Fruit fly (Drosophila melanogaster): ENCODE measurements around the gene CG42238.

The CG42238 gene

DNA sequence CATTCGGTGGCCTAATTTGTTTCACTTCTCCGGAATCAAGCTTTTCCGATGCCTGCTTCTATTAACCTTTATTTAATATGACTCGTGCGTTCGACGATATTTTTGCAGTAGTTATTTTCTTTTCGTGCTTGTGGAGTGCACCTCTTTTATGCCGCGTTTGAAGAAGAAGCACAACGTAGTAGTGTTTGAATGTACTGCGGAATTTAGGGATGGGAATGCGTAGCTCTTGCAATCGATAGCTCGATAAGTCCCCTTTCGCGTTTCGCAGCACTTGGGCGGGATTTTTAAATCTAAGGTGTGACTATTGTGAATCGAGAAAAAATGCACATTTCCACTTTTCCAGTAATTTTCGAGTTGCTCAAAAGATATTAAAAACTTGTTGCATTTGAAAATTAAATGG, 133.2 kb downstream of the CG42238 start, which contains the start of the genes CG43739 and sky (continued):
- TF ChIP-seq pzg (GFP tag; optimal IDR thresholded peaks at IDR 0.05), result peak; percentile 88
- peak; percentile 24 for TF ChIP-seq CG12391 (tag; optimal IDR thresholded peaks at IDR 0.05)
- TF ChIP-seq Chrac-16 (GFP tag; optimal IDR thresholded peaks at IDR 0.05), result peak; percentile 16
- TF ChIP-seq CG11093 (GFP tag; IDR thresholded peaks at IDR 0.05), result no peak
- TF ChIP-seq Lpt (GFP tag; optimal IDR thresholded peaks at IDR 0.05), result no peak
- TF ChIP-seq vnd (GFP tag; IDR thresholded peaks at IDR 0.05; ENCODE audit: partially characterized antibody), result peak; percentile 80
- no peak for TF ChIP-seq ken (GFP tag; IDR thresholded peaks at IDR 0.05)
- TF ChIP-seq run (tag; optimal IDR thresholded peaks at IDR 0.05), result no peak
- no peak for TF ChIP-seq CG3163 (GFP tag; optimal IDR thresholded peaks at IDR 0.05)
- TF ChIP-seq NfI (GFP tag; optimal IDR thresholded peaks at IDR 0.05), result no peak
- TF ChIP-seq tap (tag; optimal IDR thresholded peaks at IDR 0.05), result no peak
- TF ChIP-seq nerfin-2 (GFP tag; IDR thresholded peaks at IDR 0.05; ENCODE audit: partially characterized antibody), result peak; percentile 72
- TF ChIP-seq Gsc (GFP tag; IDR thresholded peaks at IDR 0.05), result no peak
- TF ChIP-seq twi (tag; optimal IDR thresholded peaks at IDR 0.05), result no peak
- TF ChIP-seq CG1602 (GFP tag; optimal IDR thresholded peaks at IDR 0.05), result no peak
- no peak for TF ChIP-seq exex (tag; optimal IDR thresholded peaks at IDR 0.05)
- TF ChIP-seq grau (tag; optimal IDR thresholded peaks at IDR 0.05), result peak; percentile 1
- no peak for TF ChIP-seq Hmr (GFP tag; optimal IDR thresholded peaks at IDR 0.05)
- TF ChIP-seq knrl (GFP tag; IDR thresholded peaks at IDR 0.05; ENCODE audit: partially characterized antibody), result peak; percentile 84
- TF ChIP-seq dm (GFP tag; optimal IDR thresholded peaks at IDR 0.05), result peak; percentile 21
- peak; percentile 31; the same call in 1 of the 2 replicates for TF ChIP-seq CG11696 (GFP tag; IDR thresholded peaks at IDR 0.05)
- no peak for TF ChIP-seq CG8388 (GFP tag; optimal IDR thresholded peaks at IDR 0.05)
- TF ChIP-seq ems (GFP tag; optimal IDR thresholded peaks at IDR 0.05), result peak; percentile 38
- no peak for TF ChIP-seq CG12942 (GFP tag; optimal IDR thresholded peaks at IDR 0.05)
- no peak for TF ChIP-seq chinmo (GFP tag; IDR thresholded peaks at IDR 0.05; ENCODE audit: partially characterized antibody)
- TF ChIP-seq CG8359 (GFP tag; optimal IDR thresholded peaks at IDR 0.05; ENCODE audit: borderline replicate concordance), result no peak
- TF ChIP-seq C15 (GFP tag; IDR thresholded peaks at IDR 0.05), result no peak
- no peak for TF ChIP-seq sisA (GFP tag; IDR thresholded peaks at IDR 0.05)
- TF ChIP-seq Atf-2 (GFP tag; optimal IDR thresholded peaks at IDR 0.05), result peak; percentile 15
- TF ChIP-seq CG2116 (GFP tag; optimal IDR thresholded peaks at IDR 0.05), result peak; percentile 80
- no peak for TF ChIP-seq Doc2 (GFP tag; IDR thresholded peaks at IDR 0.05)
- TF ChIP-seq CG15601 (tag; optimal IDR thresholded peaks at IDR 0.05), result peak; percentile 14
- peak; percentile 61 for TF ChIP-seq CG1603 (tag; optimal IDR thresholded peaks at IDR 0.05)
- no peak for TF ChIP-seq fd3F (GFP tag; optimal IDR thresholded peaks at IDR 0.05)
- no peak for TF ChIP-seq fd102C (GFP tag; optimal IDR thresholded peaks at IDR 0.05)
- peak; percentile 6 for TF ChIP-seq Fer1 (GFP tag; optimal IDR thresholded peaks at IDR 0.05)
- peak; percentile 51 for TF ChIP-seq vfl (GFP tag; optimal IDR thresholded peaks at IDR 0.05)
- peak; percentile 67 for TF ChIP-seq zfh2 (GFP tag; optimal IDR thresholded peaks at IDR 0.05)
- TF ChIP-seq sens (GFP tag), result peak; percentile 74
- TF ChIP-seq Bgb (GFP tag; IDR thresholded peaks at IDR 0.05; ENCODE audit: partially characterized antibody), result peak; percentile 92
- peak; percentile 37 for TF ChIP-seq shn (GFP tag; optimal IDR thresholded peaks at IDR 0.05)
- no peak for TF ChIP-seq Dip2 (GFP tag; IDR thresholded peaks at IDR 0.05)
- peak; percentile 79 for TF ChIP-seq Ets97D (GFP tag; optimal IDR thresholded peaks at IDR 0.05)
- no peak for TF ChIP-seq CG10565 (GFP tag; optimal IDR thresholded peaks at IDR 0.05)
- peak; percentile 84 for TF ChIP-seq CG34224 (GFP tag; IDR thresholded peaks at IDR 0.05; ENCODE audit: partially characterized antibody)
- TF ChIP-seq stwl (tag; optimal IDR thresholded peaks at IDR 0.05), result peak; percentile 52
- peak; percentile 50 for TF ChIP-seq MBD-R2 (GFP tag; IDR thresholded peaks at IDR 0.05)
- no peak for TF ChIP-seq corto (GFP tag; optimal IDR thresholded peaks at IDR 0.05)
- TF ChIP-seq CG12104 (GFP tag; optimal IDR thresholded peaks at IDR 0.05), result peak; percentile 17
- no peak for TF ChIP-seq CG10321 (GFP tag; IDR thresholded peaks at IDR 0.05)
- no peak for TF ChIP-seq Oaz (GFP tag; IDR thresholded peaks at IDR 0.05)
